Fruit fly (Drosophila melanogaster): ENCODE results near the gene CG10098.
A peak's percentile ranks its signal among the peaks of the same experiment; 100 is the strongest.

DNA sequence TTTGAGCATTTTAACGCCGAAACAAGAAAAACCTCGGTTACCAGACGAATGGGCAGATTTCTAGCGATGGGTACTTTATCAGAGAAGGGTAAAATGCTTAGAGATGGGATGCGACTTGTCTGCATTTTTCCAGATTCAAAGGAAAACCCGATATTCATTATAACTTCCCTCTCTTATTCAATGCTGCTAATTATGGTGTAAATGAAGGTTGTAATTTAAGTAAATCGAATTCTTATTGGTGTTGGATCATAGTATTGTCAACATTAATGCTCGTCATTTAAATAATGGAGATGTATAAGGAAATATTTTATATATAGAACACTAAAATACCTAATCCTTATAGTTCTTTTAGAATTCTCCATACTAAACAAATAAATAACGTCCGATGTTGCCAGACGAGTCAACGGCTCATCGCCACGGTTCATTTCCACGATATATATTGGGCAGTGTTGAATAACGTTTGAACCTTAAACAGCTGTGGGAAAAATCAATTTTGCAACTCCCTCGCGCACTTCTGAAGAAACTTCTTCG is at the start of gene CG10098, which contains the start of gene Alh:
- TF ChIP-seq CG8478 (optimal IDR thresholded peaks at IDR 0.05), result no peak
- peak in 1 of 2 experiments; percentile 21 for TF ChIP-seq CTCF (optimal IDR thresholded peaks at IDR 0.05)
